Worm (Caenorhabditis elegans) whole organism, midembryonic: Measurements from ENCODE around the gene str-111.

ENCODE experiments used
- T22C8.4 ChIP-seq: fragments of 200-800 bp; sonication (Bioruptor generic); IDR thresholded peaks from 2 replicates; pipeline ENCODE4 v1.3.6; 2022; ENCODE audit warnings: missing genetic modification characterization, missing compliant biosample characterization
- cog-1 ChIP-seq: sonication (generic microtip); optimal IDR thresholded peaks from 2 replicates; lab custom pipeline; 2016; ENCODE audit warnings: missing genetic modification characterization, missing compliant biosample characterization
- flt-1 ChIP-seq: fragments of 200-800 bp; sonication (Bioruptor generic); IDR thresholded peaks from 2 replicates; pipeline ENCODE4 v1.3.6; 2022; ENCODE audit warnings: missing genetic modification characterization, missing compliant biosample characterization
- klf-2 ChIP-seq: fragments of 200-800 bp; sonication (Bioruptor generic); conservative IDR thresholded peaks from 2 replicates; pipeline ENCODE4 v1.3.6; 2022; ENCODE audit warnings: missing genetic modification reagents, missing genetic modification characterization, missing compliant biosample characterization
- med-1 ChIP-seq: sonication (generic microtip); optimal IDR thresholded peaks from 2 replicates; lab custom pipeline; 2017; ENCODE audit warnings: missing genetic modification characterization, mild to moderate bottlenecking, missing compliant biosample characterization, antibody characterized with exemption, missing genetic modification reagents; ENCODE audit not compliant: insufficient read depth
- ref-1 ChIP-seq: fragments of 200-800 bp; sonication (Bioruptor generic); conservative IDR thresholded peaks from 2 replicates; pipeline ENCODE4 v1.3.6; 2022; ENCODE audit warnings: missing genetic modification reagents, missing genetic modification characterization, missing compliant biosample characterization
- tab-1 ChIP-seq: fragments of 200-800 bp; sonication (Bioruptor generic); IDR thresholded peaks from 2 replicates; pipeline ENCODE4 v1.3.6; 2022; ENCODE audit warnings: missing genetic modification characterization, missing compliant biosample characterization
- ztf-23 ChIP-seq: fragments of 200-800 bp; sonication (Bioruptor generic); IDR thresholded peaks from 2 replicates; pipeline ENCODE4 v1.3.6; 2022; ENCODE audit warnings: missing genetic modification reagents, missing genetic modification characterization, missing compliant biosample characterization
- ztf-29 ChIP-seq: fragments of 200-800 bp; sonication (Bioruptor generic); IDR thresholded peaks from 2 replicates; pipeline ENCODE4 v1.3.6; 2022; ENCODE audit warnings: missing genetic modification reagents, missing genetic modification characterization, missing compliant biosample characterization

- TF ChIP-seq klf-2 (GFP tag; lab: Robert Waterston, UW) (no peak), tab-1 (GFP tag; lab: Robert Waterston, UW) (no peak), ref-1 (GFP tag; lab: Robert Waterston, UW) (no peak), ztf-29 (GFP tag; lab: Robert Waterston, UW) (no peak), med-1 (GFP tag; lab: Kevin White, UChicago) (no peak), T22C8.4 (GFP tag; lab: Robert Waterston, UW) (no peak), ztf-23 (GFP tag; lab: Robert Waterston, UW) (no peak), cog-1 (no peak), flt-1 (GFP tag; lab: Robert Waterston, UW) (no peak)
Measured at ce11 chrV:16131249-16131648, 37.7 kb downstream of the str-111 start, which contains the start of gene fbxa-142.
